Worm (Caenorhabditis elegans): ENCODE results near the gene str-6.

- no peak for TF ChIP-seq flt-1 (GFP tag; IDR thresholded peaks at IDR 0.05)
- no peak for TF ChIP-seq ztf-23 (GFP tag; IDR thresholded peaks at IDR 0.05)
- no peak for TF ChIP-seq med-1 (GFP tag; optimal IDR thresholded peaks at IDR 0.05; ENCODE audit: insufficient read depth)
- no peak for TF ChIP-seq cog-1 (tag; optimal IDR thresholded peaks at IDR 0.05)
- TF ChIP-seq ztf-29 (GFP tag; IDR thresholded peaks at IDR 0.05) = no peak
Observed at ce11 chrV:15716679-15717078, 33.4 kb downstream of the str-6 start, which contains the start of gene Y6E2A.4.

Measured in whole organism, midembryonic.